Fruit fly (Drosophila melanogaster) whole organism, embryonic: Measurements from ENCODE around the gene CG5810.
A peak's percentile ranks its signal among the peaks of the same experiment; 100 is the strongest.

Source experiments
- Asciz ChIP-seq: fragments of 200-800 bp; sonication (Bioruptor generic); optimal IDR thresholded peaks from 2 replicates; lab custom pipeline; 2017; ENCODE audit warnings: missing biosample characterization, mild to moderate bottlenecking, missing genetic modification characterization, missing genetic modification reagents
- Blimp-1 ChIP-seq: fragments of 200-800 bp; sonication (Bioruptor generic); optimal IDR thresholded peaks from 3 replicates; lab custom pipeline; 2018; ENCODE audit warnings: missing biosample characterization, missing genetic modification characterization, mild to moderate bottlenecking, moderate library complexity, missing genetic modification reagents
- BtbVII ChIP-seq: fragments of 200-800 bp; sonication (Bioruptor generic); optimal IDR thresholded peaks from 3 replicates; lab custom pipeline; 2017; ENCODE audit warnings: missing biosample characterization, mild to moderate bottlenecking, missing genetic modification characterization
- Bteb2 ChIP-seq: fragments of 200-800 bp; sonication (Bioruptor generic); optimal IDR thresholded peaks from 2 replicates; lab custom pipeline; 2016; ENCODE audit warnings: missing biosample characterization, missing genetic modification characterization
- CG10959 ChIP-seq: fragments of 200-800 bp; sonication (Bioruptor generic); IDR thresholded peaks from 2 replicates; pipeline ENCODE4 v1.3.6; 2022; ENCODE audit warnings: missing biosample characterization, missing genetic modification characterization
- CG12236 ChIP-seq: fragments of 200-800 bp; sonication (Bioruptor generic); optimal IDR thresholded peaks from 2 replicates; lab custom pipeline; 2016; ENCODE audit warnings: missing biosample characterization, missing genetic modification characterization
- CG1529 ChIP-seq: fragments of 200-800 bp; sonication (Bioruptor generic); optimal IDR thresholded peaks from 3 replicates; lab custom pipeline; 2018; ENCODE audit warnings: missing biosample characterization, missing genetic modification characterization
- CG17912 ChIP-seq: fragments of 200-800 bp; sonication (Bioruptor generic); optimal IDR thresholded peaks from 2 replicates; lab custom pipeline; 2018; ENCODE audit warnings: missing biosample characterization, mild to moderate bottlenecking, missing genetic modification characterization
- CG2199 ChIP-seq: fragments of 200-800 bp; sonication (Bioruptor generic); IDR thresholded peaks from 3 replicates; pipeline ENCODE4 v1.3.6; 2022; ENCODE audit warnings: missing biosample characterization, missing genetic modification characterization
- CG2678 ChIP-seq: fragments of 200-800 bp; sonication (Bioruptor generic); optimal IDR thresholded peaks from 3 replicates; lab custom pipeline; 2019; ENCODE audit warnings: missing biosample characterization, mild to moderate bottlenecking, missing genetic modification characterization, moderate library complexity
- CG31441 ChIP-seq: fragments of 200-800 bp; sonication (Bioruptor generic); IDR thresholded peaks from 2 replicates; pipeline ENCODE4 v1.3.6; 2022; ENCODE audit warnings: missing biosample characterization, missing genetic modification characterization
- CG34224 ChIP-seq: fragments of 200-800 bp; sonication (Bioruptor generic); IDR thresholded peaks from 3 replicates; pipeline ENCODE4 v1.3.6; 2022; ENCODE audit warnings: missing biosample characterization, missing genetic modification characterization; ENCODE audit not compliant: partially characterized antibody
- CG3838 ChIP-seq: fragments of 200-800 bp; sonication (Bioruptor generic); optimal IDR thresholded peaks from 3 replicates; lab custom pipeline; 2016; ENCODE audit warnings: missing biosample characterization, missing genetic modification characterization
- CG5245 ChIP-seq: fragments of 200-800 bp; sonication (Bioruptor generic); optimal IDR thresholded peaks from 3 replicates; lab custom pipeline; 2016; ENCODE audit warnings: missing biosample characterization, missing genetic modification characterization
- CG6254 ChIP-seq: fragments of 200-800 bp; sonication (Bioruptor generic); optimal IDR thresholded peaks from 3 replicates; lab custom pipeline; 2017; ENCODE audit warnings: mild to moderate bottlenecking, missing biosample characterization, missing genetic modification reagents, missing genetic modification characterization
- CG7963 ChIP-seq: fragments of 200-800 bp; sonication (Bioruptor generic); IDR thresholded peaks from 3 replicates; pipeline ENCODE4 v1.3.6; 2022; ENCODE audit warnings: missing biosample characterization, missing genetic modification characterization; ENCODE audit not compliant: partially characterized antibody
- CG8924 ChIP-seq: fragments of 200-800 bp; optimal IDR thresholded peaks from 3 replicates; lab custom pipeline; 2019; ENCODE audit warnings: missing biosample characterization, mild to moderate bottlenecking, missing genetic modification characterization, moderate library complexity
- CG9215 ChIP-seq: fragments of 200-800 bp; sonication (Bioruptor generic); IDR thresholded peaks from 2 replicates; pipeline ENCODE4 v1.3.6; 2022; ENCODE audit warnings: missing biosample characterization, missing genetic modification characterization
- Chrac-16 ChIP-seq: fragments of 200-800 bp; sonication (Bioruptor generic); optimal IDR thresholded peaks from 3 replicates; lab custom pipeline; 2016; ENCODE audit warnings: missing biosample characterization, missing genetic modification characterization
- Dll ChIP-seq: fragments of 200-800 bp; sonication (Bioruptor generic); IDR thresholded peaks from 4 replicates; pipeline ENCODE4 v1.3.6; 2022; ENCODE audit warnings: missing biosample characterization, missing genetic modification characterization; ENCODE audit not compliant: partially characterized antibody
- Ets97D ChIP-seq: fragments of 200-800 bp; sonication (Bioruptor generic); optimal IDR thresholded peaks from 3 replicates; lab custom pipeline; 2016; ENCODE audit warnings: missing biosample characterization, missing genetic modification characterization
- Hmx ChIP-seq: fragments of 200-800 bp; sonication (Bioruptor generic); optimal IDR thresholded peaks from 2 replicates; lab custom pipeline; 2016; ENCODE audit warnings: missing biosample characterization, missing genetic modification characterization
- Opbp ChIP-seq: fragments of 200-800 bp; sonication (Bioruptor generic); IDR thresholded peaks from 3 replicates; pipeline ENCODE4 v1.3.6; 2022; ENCODE audit warnings: missing biosample characterization, missing genetic modification characterization; ENCODE audit not compliant: partially characterized antibody
- Scr ChIP-seq: fragments of 200-800 bp; sonication (Bioruptor generic); IDR thresholded peaks from 2 replicates; pipeline ENCODE4 v1.3.6; 2022; ENCODE audit warnings: missing biosample characterization, missing genetic modification characterization; ENCODE audit not compliant: partially characterized antibody
- Sin3A ChIP-seq: fragments of >200 bp; optimal IDR thresholded peaks from 2 replicates; lab custom pipeline; 2018
- Sox100B ChIP-seq: fragments of 200-800 bp; sonication (Bioruptor generic); optimal IDR thresholded peaks from 3 replicates; lab custom pipeline; 2018; ENCODE audit warnings: missing biosample characterization, mild to moderate bottlenecking, missing genetic modification characterization
- Stat92E ChIP-seq, 3 experiments: fragments of >200 bp in 2 of 3; fragments of 200-800 bp in 1 of 3; sonication (Bioruptor generic) in 1 of 3; optimal IDR thresholded peaks; 2 replicates each; lab custom pipeline; 2017 to 2019; ENCODE audit warnings: missing biosample characterization in 3 of 3, missing genetic modification characterization in 3 of 3, mild to moderate bottlenecking in 1 of 3, moderate library complexity in 1 of 3
- abd-A ChIP-seq: fragments of 200-800 bp; sonication (Bioruptor generic); optimal IDR thresholded peaks from 3 replicates; lab custom pipeline; 2019; ENCODE audit warnings: missing biosample characterization, mild to moderate bottlenecking, missing genetic modification characterization, moderate library complexity
- bigmax ChIP-seq: fragments of 200-800 bp; sonication (Bioruptor generic); optimal IDR thresholded peaks from 2 replicates; lab custom pipeline; 2018; ENCODE audit warnings: missing biosample characterization, mild to moderate bottlenecking, missing genetic modification characterization
- chm ChIP-seq: fragments of 200-800 bp; sonication (Bioruptor generic); IDR thresholded peaks from 2 replicates; pipeline ENCODE4 v1.3.6; 2022; ENCODE audit warnings: missing biosample characterization, missing genetic modification characterization
- crc ChIP-seq: fragments of 200-800 bp; sonication (Bioruptor generic); optimal IDR thresholded peaks from 2 replicates; lab custom pipeline; 2016; ENCODE audit warnings: missing biosample characterization, missing genetic modification characterization
- da ChIP-seq: fragments of 200-800 bp; sonication (Bioruptor generic); optimal IDR thresholded peaks from 2 replicates; lab custom pipeline; 2016; ENCODE audit warnings: missing biosample characterization, missing genetic modification characterization
- fd3F ChIP-seq: fragments of 200-800 bp; sonication (Bioruptor generic); optimal IDR thresholded peaks from 2 replicates; lab custom pipeline; 2018; ENCODE audit warnings: missing biosample characterization, mild to moderate bottlenecking, missing genetic modification characterization, moderate library complexity
- hb ChIP-seq: fragments of 200-800 bp; sonication (Bioruptor generic); IDR thresholded peaks from 3 replicates; pipeline ENCODE4 v1.3.6; 2022; ENCODE audit warnings: missing biosample characterization, missing genetic modification characterization; ENCODE audit not compliant: partially characterized antibody
- hkb ChIP-seq, 2 experiments: fragments of 200-800 bp in 1 of 2; fragments of >200 bp in 1 of 2; sonication (Bioruptor generic) in 1 of 2; IDR thresholded peaks in 1 of 2; optimal IDR thresholded peaks in 1 of 2; 2 replicates each; pipeline versions ENCODE4 v1.3.6 to Lab custom; 2017 to 2022; ENCODE audit warnings: missing biosample characterization in 1 of 2, missing genetic modification characterization in 1 of 2
- inv ChIP-seq: fragments of 200-800 bp; sonication (Bioruptor generic); IDR thresholded peaks from 2 replicates; pipeline ENCODE4 v1.3.6; 2022; ENCODE audit warnings: missing biosample characterization, missing genetic modification characterization; ENCODE audit not compliant: partially characterized antibody
- mld ChIP-seq: fragments of 200-800 bp; sonication (Bioruptor generic); IDR thresholded peaks from 3 replicates; pipeline ENCODE4 v1.3.6; 2022; ENCODE audit warnings: missing biosample characterization, missing genetic modification characterization; ENCODE audit not compliant: partially characterized antibody
- nau ChIP-seq: fragments of 200-800 bp; sonication (Bioruptor generic); optimal IDR thresholded peaks from 3 replicates; lab custom pipeline; 2017; ENCODE audit warnings: missing biosample characterization, mild to moderate bottlenecking, missing genetic modification characterization, missing genetic modification reagents
- p53 ChIP-seq: fragments of 200-800 bp; sonication (Bioruptor generic); optimal IDR thresholded peaks from 2 replicates; lab custom pipeline; 2016; ENCODE audit warnings: missing biosample characterization, missing genetic modification characterization
- pfk ChIP-seq: fragments of 200-800 bp; sonication (Bioruptor generic); optimal IDR thresholded peaks from 2 replicates; lab custom pipeline; 2018; ENCODE audit warnings: missing biosample characterization, mild to moderate bottlenecking, missing genetic modification characterization, moderate library complexity
- ranshi ChIP-seq: fragments of 200-800 bp; sonication (Bioruptor generic); IDR thresholded peaks from 2 replicates; pipeline ENCODE4 v1.3.6; 2022; ENCODE audit warnings: missing biosample characterization, missing genetic modification characterization
- repo ChIP-seq: fragments of 200-800 bp; sonication (Bioruptor generic); optimal IDR thresholded peaks from 2 replicates; lab custom pipeline; 2016; ENCODE audit warnings: missing biosample characterization, missing genetic modification characterization
- run ChIP-seq: fragments of 200-800 bp; sonication (Bioruptor generic); optimal IDR thresholded peaks from 3 replicates; lab custom pipeline; 2018; ENCODE audit warnings: missing biosample characterization, mild to moderate bottlenecking, missing genetic modification characterization
- sima ChIP-seq: fragments of 200-800 bp; sonication (Bioruptor generic); optimal IDR thresholded peaks from 2 replicates; lab custom pipeline; 2016; ENCODE audit warnings: missing biosample characterization, missing genetic modification characterization
- slou ChIP-seq: fragments of 200-800 bp; sonication (Bioruptor generic); optimal IDR thresholded peaks from 3 replicates; lab custom pipeline; 2016; ENCODE audit warnings: missing biosample characterization, missing genetic modification characterization
- so ChIP-seq: fragments of 200-800 bp; sonication (Bioruptor generic); IDR thresholded peaks from 3 replicates; pipeline ENCODE4 v1.3.6; 2022; ENCODE audit warnings: missing biosample characterization, missing genetic modification characterization
- sob ChIP-seq: fragments of 200-800 bp; sonication (Bioruptor generic); IDR thresholded peaks from 2 replicates; pipeline ENCODE4 v1.3.6; 2022; ENCODE audit warnings: missing biosample characterization, missing genetic modification characterization
- vnd ChIP-seq: fragments of 200-800 bp; sonication (Bioruptor generic); IDR thresholded peaks from 3 replicates; pipeline ENCODE4 v1.3.6; 2022; ENCODE audit warnings: missing biosample characterization, missing genetic modification characterization; ENCODE audit not compliant: partially characterized antibody
- wek ChIP-seq: fragments of 200-800 bp; sonication (Bioruptor generic); optimal IDR thresholded peaks from 3 replicates; lab custom pipeline; 2018; ENCODE audit warnings: missing biosample characterization, mild to moderate bottlenecking, missing genetic modification characterization, moderate library complexity

Gene CG5810

dm6 chr3R:21205680-21206326 is 42.2 kb downstream of the CG5810 start (continued):
- TF ChIP-seq p53 (GFP tag; lab: Kevin White, UChicago) = no peak
- TF ChIP-seq BtbVII (GFP tag; lab: Kevin White, UChicago) = no peak
- TF ChIP-seq CG6254 (GFP tag; lab: Kevin White, UChicago) = peak; percentile 40
- TF ChIP-seq inv (GFP tag; lab: Robert Waterston, UW) = no peak
- no peak for TF ChIP-seq pfk (GFP tag; lab: Kevin White, UChicago)
- TF ChIP-seq so (GFP tag; lab: Robert Waterston, UW) = peak; percentile 50; the same call in 1 of the 3 replicates
- TF ChIP-seq repo (GFP tag; lab: Kevin White, UChicago) = no peak
- no peak for TF ChIP-seq hb (GFP tag; lab: Robert Waterston, UW)
- TF ChIP-seq Asciz (GFP tag; lab: Kevin White, UChicago) = no peak
- no peak for TF ChIP-seq CG12236 (GFP tag; lab: Kevin White, UChicago)
- TF ChIP-seq bigmax (GFP tag; lab: Kevin White, UChicago) = no peak
- TF ChIP-seq nau = peak; percentile 58
- no peak for TF ChIP-seq abd-A (tag; lab: Kevin White, UChicago)
- no peak for TF ChIP-seq Stat92E (GFP tag; optimal IDR thresholded peaks at IDR 0.05; lab: Kevin White, UChicago)
- TF ChIP-seq Hmx (GFP tag; lab: Kevin White, UChicago) = no peak
- no peak for TF ChIP-seq crc (GFP tag; lab: Kevin White, UChicago)
- peak; percentile 58 for TF ChIP-seq Sox100B (GFP tag; lab: Kevin White, UChicago)
- no peak; the same call in 2 of the 3 replicates for TF ChIP-seq Opbp (GFP tag; lab: Robert Waterston, UW)
- TF ChIP-seq CG9215 (GFP tag; lab: Robert Waterston, UW) = no peak
- TF ChIP-seq Blimp-1 (GFP tag; lab: Kevin White, UChicago) = peak; percentile 66
- peak; percentile 46 for TF ChIP-seq CG2678
- TF ChIP-seq CG34224 (GFP tag; lab: Robert Waterston, UW) = no peak
- peak; percentile 32 for TF ChIP-seq CG1529 (GFP tag; lab: Kevin White, UChicago)
- TF ChIP-seq CG17912 (GFP tag; lab: Kevin White, UChicago) = no peak
- no peak for TF ChIP-seq slou
- TF ChIP-seq CG8924 (tag; lab: Kevin White, UChicago) = peak; percentile 21
- no peak for TF ChIP-seq sob (GFP tag; lab: Robert Waterston, UW)
- TF ChIP-seq CG7963 = no peak
- peak; percentile 61 for TF ChIP-seq CG31441 (GFP tag; lab: Robert Waterston, UW)
- no peak for TF ChIP-seq run (tag; lab: Kevin White, UChicago)
- TF ChIP-seq wek (GFP tag; lab: Kevin White, UChicago) = no peak
- no peak for TF ChIP-seq chm (GFP tag; lab: Robert Waterston, UW)
- TF ChIP-seq mld (GFP tag; lab: Robert Waterston, UW) = no peak
- no peak for TF ChIP-seq Bteb2
- TF ChIP-seq Chrac-16 = peak; percentile 13
- no peak for TF ChIP-seq CG10959 (GFP tag; lab: Robert Waterston, UW)
- no peak for TF ChIP-seq CG5245
- TF ChIP-seq Sin3A (lab: Kevin White, UChicago) = no peak
- no peak for TF ChIP-seq Ets97D (GFP tag; lab: Kevin White, UChicago)
- no peak for TF ChIP-seq hkb (optimal IDR thresholded peaks at IDR 0.05; lab: Kevin White, UChicago)
- TF ChIP-seq hkb (GFP tag; IDR thresholded peaks at IDR 0.05; lab: Robert Waterston, UW) = no peak
- TF ChIP-seq vnd (GFP tag; lab: Robert Waterston, UW) = no peak
- TF ChIP-seq CG3838 (GFP tag; lab: Kevin White, UChicago) = no peak
- TF ChIP-seq Scr (GFP tag; lab: Robert Waterston, UW) = no peak
- TF ChIP-seq Dll (GFP tag; lab: Robert Waterston, UW) = no peak
- TF ChIP-seq ranshi (GFP tag; lab: Robert Waterston, UW) = no peak
- TF ChIP-seq da (GFP tag; lab: Kevin White, UChicago) = no peak
- TF ChIP-seq sima (GFP tag; lab: Kevin White, UChicago) = no peak
- TF ChIP-seq CG2199 (GFP tag; lab: Robert Waterston, UW) = no peak
- TF ChIP-seq fd3F (GFP tag; lab: Kevin White, UChicago) = no peak
